Worm (Caenorhabditis elegans): ENCODE measurements around the gene nhr-63.

ce11 chrV:16045837-16046236, 43.4 kb downstream of the nhr-63 start, which contains the start of gene T10C6.15:
- TF ChIP-seq flt-1 (GFP tag; IDR thresholded peaks at IDR 0.05) (no peak), hnd-1 (tag; optimal IDR thresholded peaks at IDR 0.05) (no peak), ceh-36 (tag; optimal IDR thresholded peaks at IDR 0.05) (no peak), ama-1 (optimal IDR thresholded peaks at IDR 0.05) (no peak), pes-1 (GFP tag; IDR thresholded peaks at IDR 0.05) (no peak), hmbx-1 (tag; optimal IDR thresholded peaks at IDR 0.05) (no peak)

Data from whole organism, early embryonic.